Worm (Caenorhabditis elegans) whole organism, L4 larva: ENCODE data around the gene kin-2.

Source experiments
- ces-1 ChIP-seq: fragments of 150-350 bp; sonication (generic microtip); optimal IDR thresholded peaks from 4 replicates; lab custom pipeline; 2014; ENCODE audit warnings: missing biosample characterization, missing genetic modification reagents, missing genetic modification characterization
- dpl-1 ChIP-seq: fragments of 150-350 bp; optimal IDR thresholded peaks from 2 replicates; lab custom pipeline; 2014; ENCODE audit warnings: missing biosample characterization, missing genetic modification reagents, missing genetic modification characterization
- jun-1 ChIP-seq: fragments of 150-350 bp; optimal IDR thresholded peaks from 2 replicates; lab custom pipeline; 2014; ENCODE audit warnings: missing biosample characterization, missing genetic modification reagents, missing genetic modification characterization
- lim-7 ChIP-seq: fragments of 200-800 bp; sonication (Bioruptor generic); IDR thresholded peaks from 2 replicates; pipeline ENCODE4 v1.3.6; 2022; ENCODE audit warnings: missing genetic modification characterization, missing compliant biosample characterization
- nhr-25 ChIP-seq: sonication (generic microtip); optimal IDR thresholded peaks from 2 replicates; lab custom pipeline; 2017; ENCODE audit warnings: missing genetic modification characterization, mild to moderate bottlenecking, missing compliant biosample characterization, antibody characterized with exemption, moderate library complexity, borderline replicate concordance; ENCODE audit not compliant: insufficient read depth
- nhr-77 ChIP-seq: fragments of 150-350 bp; optimal IDR thresholded peaks from 2 replicates; lab custom pipeline; 2014; ENCODE audit warnings: missing biosample characterization, missing genetic modification characterization
- pqm-1 ChIP-seq: sonication (generic microtip); optimal IDR thresholded peaks from 2 replicates; lab custom pipeline; 2017; ENCODE audit warnings: missing biosample characterization, missing genetic modification characterization
- skn-1 ChIP-seq: fragments of 150-350 bp; optimal IDR thresholded peaks from 2 replicates; lab custom pipeline; 2014; ENCODE audit warnings: missing biosample characterization, missing genetic modification characterization
- unc-130 ChIP-seq: sonication (generic microtip); optimal IDR thresholded peaks from 2 replicates; lab custom pipeline; 2016; ENCODE audit warnings: missing genetic modification reagents, missing genetic modification characterization, missing compliant biosample characterization

DNA sequence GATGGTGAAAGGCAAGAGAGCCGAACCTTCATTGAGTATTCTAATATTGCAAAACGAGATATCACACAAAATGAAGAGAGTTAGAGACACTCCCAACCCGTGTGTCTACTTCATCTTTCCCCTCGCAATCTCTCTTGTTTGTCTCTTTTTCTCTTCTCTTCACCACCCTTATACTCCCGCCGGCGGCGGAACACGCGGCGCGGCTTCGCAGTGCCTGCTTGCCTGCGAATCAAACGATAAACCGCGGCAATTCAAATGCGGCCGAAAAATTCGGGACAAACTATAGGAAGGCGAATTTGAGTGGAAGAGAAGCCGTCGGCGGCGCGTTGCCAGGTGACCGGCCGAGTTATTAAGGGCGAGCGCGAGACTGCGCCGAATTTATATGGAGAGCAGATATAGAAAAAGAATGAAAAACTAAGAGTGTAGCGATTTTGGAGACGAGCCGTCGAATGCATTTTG, 7.0 kb upstream of the kin-2 start, which contains the start of gene klp-13:
- TF ChIP-seq ces-1 (GFP tag; lab: Kevin White, UChicago) (no peak), nhr-77 (tag; lab: Kevin White, UChicago) (peak; percentile 58), pqm-1 (tag; lab: Kevin White, UChicago) (peak; percentile 21), skn-1 (tag; lab: Kevin White, UChicago) (no peak), jun-1 (tag; lab: Kevin White, UChicago) (peak; percentile 68), nhr-25 (tag; lab: Kevin White, UChicago) (peak; percentile 14), dpl-1 (GFP tag; lab: Kevin White, UChicago) (peak; percentile 88), lim-7 (GFP tag; lab: Robert Waterston, UW) (no peak), unc-130 (GFP tag; lab: Kevin White, UChicago) (no peak)
